Worm (Caenorhabditis elegans) whole organism, L4/young adult: Measurements from ENCODE around the gene rbm-26.

Experiments used
- dao-5 ChIP-seq: sonication (generic microtip); optimal IDR thresholded peaks from 2 replicates; lab custom pipeline; 2016; ENCODE audit warnings: missing genotype, missing genetic modification characterization, moderate library complexity, missing compliant biosample characterization
- him-1 ChIP-seq: sonication (generic microtip); optimal IDR thresholded peaks from 2 replicates; lab custom pipeline; 2016; ENCODE audit warnings: missing genotype, missing genetic modification reagents, missing genetic modification characterization, missing compliant biosample characterization

DNA sequence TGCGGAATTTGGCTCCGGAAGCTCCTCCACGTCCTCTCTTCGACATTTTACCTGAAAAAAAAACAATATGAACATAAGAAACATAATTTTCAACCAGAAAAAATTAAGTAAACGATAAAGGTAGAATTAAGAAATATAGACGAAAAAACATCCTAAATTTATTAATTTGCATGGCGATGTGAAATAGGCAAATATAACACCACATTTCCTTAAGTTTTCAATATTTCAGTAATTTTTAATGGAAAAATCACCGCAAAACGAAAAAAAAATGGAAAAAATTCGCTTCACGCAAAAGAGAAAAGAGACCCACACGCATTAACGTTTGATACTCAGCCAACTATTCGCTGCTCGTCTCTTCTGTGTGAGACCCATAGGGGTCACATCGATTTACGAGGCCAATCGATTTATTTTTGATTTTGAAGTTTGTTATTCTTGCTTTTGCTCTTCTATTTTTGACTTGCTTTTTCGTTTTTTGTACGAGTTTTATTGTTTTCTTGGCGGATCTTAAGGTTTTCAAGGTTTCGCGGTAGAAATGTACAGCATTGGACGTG lies 5.2 kb upstream of the rbm-26 start, which contains the start of gene rpl-23:
- TF ChIP-seq dao-5 (tag; lab: Kevin White, UChicago), result no peak
- TF ChIP-seq him-1 (tag; lab: Kevin White, UChicago), result peak; percentile 52
